Worm (Caenorhabditis elegans) whole organism, young adult: ENCODE data around the gene F02H6.6.

ENCODE experiments used
- K12H6.12 ChIP-seq: fragments of 200-800 bp; sonication (Bioruptor generic); optimal IDR thresholded peaks from 2 replicates; lab custom pipeline; 2018; ENCODE audit warnings: mild to moderate bottlenecking, missing genetic modification characterization, missing compliant biosample characterization
- Y67H2A.10 ChIP-seq: fragments of 200-800 bp; sonication (Bioruptor generic); conservative IDR thresholded peaks from 2 replicates; pipeline ENCODE4 v1.3.6; 2022; ENCODE audit warnings: missing genetic modification reagents, missing genetic modification characterization, missing compliant biosample characterization
- ZK185.1 ChIP-seq: sonication (generic microtip); optimal IDR thresholded peaks from 2 replicates; lab custom pipeline; 2016; ENCODE audit warnings: mild to moderate bottlenecking, missing genetic modification characterization, missing compliant biosample characterization; ENCODE audit not compliant: poor library complexity, severe bottlenecking
- ama-1 ChIP-seq, 3 experiments: fragments of 150-350 bp in 1 of 3; sonication (generic microtip) in 2 of 3; optimal IDR thresholded peaks; 2 replicates each; lab custom pipeline; 2014 to 2018; ENCODE audit warnings: missing biosample characterization in 2 of 3, missing genetic modification characterization in 2 of 3, missing genetic modification reagents in 2 of 3
- attf-5 ChIP-seq: fragments of 200-800 bp; sonication (Bioruptor generic); optimal IDR thresholded peaks from 2 replicates; lab custom pipeline; 2018; ENCODE audit warnings: mild to moderate bottlenecking, missing genetic modification characterization, missing compliant biosample characterization
- attf-6 ChIP-seq: fragments of 200-800 bp; sonication (Bioruptor generic); IDR thresholded peaks from 2 replicates; pipeline ENCODE4 v1.3.6; 2022; ENCODE audit warnings: missing genetic modification reagents, missing genetic modification characterization, missing compliant biosample characterization
- bed-1 ChIP-seq: fragments of 200-800 bp; sonication (Bioruptor generic); IDR thresholded peaks from 2 replicates; pipeline ENCODE4 v1.3.6; 2022; ENCODE audit warnings: missing genetic modification reagents, missing genetic modification characterization, missing compliant biosample characterization
- cebp-2 ChIP-seq: fragments of 200-800 bp; sonication (Bioruptor generic); IDR thresholded peaks from 2 replicates; pipeline ENCODE4 v1.3.6; 2022; ENCODE audit warnings: missing genetic modification characterization, missing compliant biosample characterization
- ceh-100 ChIP-seq: fragments of 200-800 bp; sonication (Bioruptor generic); IDR thresholded peaks from 2 replicates; pipeline ENCODE4 v1.3.6; 2022; ENCODE audit warnings: missing genetic modification reagents, missing genetic modification characterization, missing compliant biosample characterization
- dpl-1 ChIP-seq: fragments of 150-350 bp; optimal IDR thresholded peaks from 2 replicates; lab custom pipeline; 2014; ENCODE audit warnings: missing biosample characterization, missing genetic modification reagents, missing genetic modification characterization
- efl-1 ChIP-seq: fragments of 150-350 bp; optimal IDR thresholded peaks from 2 replicates; lab custom pipeline; 2014; ENCODE audit warnings: missing biosample characterization, missing genetic modification reagents, missing genetic modification characterization
- egrh-3 ChIP-seq: fragments of 200-800 bp; sonication (Bioruptor generic); IDR thresholded peaks from 2 replicates; pipeline ENCODE4 v1.3.6; 2022; ENCODE audit warnings: missing genetic modification reagents, missing genetic modification characterization, missing compliant biosample characterization
- ets-4 ChIP-seq: fragments of 200-800 bp; sonication (Bioruptor generic); optimal IDR thresholded peaks from 2 replicates; lab custom pipeline; 2018; ENCODE audit warnings: mild to moderate bottlenecking, missing genetic modification characterization, missing compliant biosample characterization
- hlh-26 ChIP-seq: fragments of 200-800 bp; sonication (Bioruptor generic); conservative IDR thresholded peaks from 2 replicates; pipeline ENCODE4 v1.3.6; 2022; ENCODE audit warnings: missing genetic modification reagents, missing genetic modification characterization, missing compliant biosample characterization
- hmg-1.2 ChIP-seq: fragments of 200-800 bp; sonication (Bioruptor generic); IDR thresholded peaks from 2 replicates; pipeline ENCODE4 v1.3.6; 2022; ENCODE audit warnings: missing genetic modification reagents, missing genetic modification characterization, missing compliant biosample characterization
- lag-1 ChIP-seq: fragments of 200-800 bp; sonication (Bioruptor generic); IDR thresholded peaks from 2 replicates; pipeline ENCODE4 v1.3.6; 2022; ENCODE audit warnings: missing genetic modification reagents, missing genetic modification characterization, missing compliant biosample characterization
- lin-35 ChIP-seq, 3 experiments: fragments of 150-350 bp in 2 of 3; sonication (generic microtip) in 1 of 3; optimal IDR thresholded peaks; 2 replicates each; lab custom pipeline; 2014 to 2018; ENCODE audit warnings: missing biosample characterization in 3 of 3, missing genetic modification characterization in 3 of 3, missing genetic modification reagents in 3 of 3
- lin-40 ChIP-seq: sonication (generic microtip); optimal IDR thresholded peaks from 2 replicates; lab custom pipeline; 2016; ENCODE audit warnings: missing genetic modification characterization, mild to moderate bottlenecking, missing compliant biosample characterization, missing genotype, missing genetic modification reagents
- lsl-1 ChIP-seq: fragments of 200-800 bp; sonication (Bioruptor generic); optimal IDR thresholded peaks from 2 replicates; lab custom pipeline; 2018; ENCODE audit warnings: mild to moderate bottlenecking, missing genetic modification characterization, moderate library complexity, missing compliant biosample characterization
- lsy-27 ChIP-seq: sonication (generic microtip); optimal IDR thresholded peaks from 2 replicates; lab custom pipeline; 2017; ENCODE audit warnings: missing genetic modification characterization, mild to moderate bottlenecking, missing compliant biosample characterization, antibody characterized with exemption, missing genotype, borderline replicate concordance; ENCODE audit not compliant: insufficient read depth
- madf-3 ChIP-seq: fragments of 200-800 bp; sonication (Bioruptor generic); IDR thresholded peaks from 2 replicates; pipeline ENCODE4 v1.3.6; 2022; ENCODE audit warnings: missing genetic modification reagents, missing genetic modification characterization, missing compliant biosample characterization
- mxl-1 ChIP-seq: sonication (generic microtip); optimal IDR thresholded peaks from 2 replicates; lab custom pipeline; 2016; ENCODE audit warnings: missing genetic modification characterization, missing compliant biosample characterization
- nhr-179 ChIP-seq: sonication (generic microtip); optimal IDR thresholded peaks from 2 replicates; lab custom pipeline; 2016; ENCODE audit warnings: mild to moderate bottlenecking, missing genetic modification characterization, missing compliant biosample characterization
- pbrm-1 ChIP-seq: fragments of 200-800 bp; sonication (Bioruptor generic); IDR thresholded peaks from 2 replicates; pipeline ENCODE4 v1.3.6; 2022; ENCODE audit warnings: missing genetic modification reagents, missing genetic modification characterization, missing compliant biosample characterization
- rcor-1 ChIP-seq: fragments of 200-800 bp; sonication (Bioruptor generic); IDR thresholded peaks from 2 replicates; pipeline ENCODE4 v1.3.6; 2022; ENCODE audit warnings: missing genetic modification reagents, missing genetic modification characterization, missing compliant biosample characterization
- sea-2 ChIP-seq: fragments of 200-800 bp; sonication (Bioruptor generic); IDR thresholded peaks from 2 replicates; pipeline ENCODE4 v1.3.6; 2022; ENCODE audit warnings: missing genetic modification characterization, missing compliant biosample characterization
- snpc-4 ChIP-seq, 5 experiments: fragments of 150-350 bp in 1 of 5; sonication (generic microtip) in 4 of 5; optimal IDR thresholded peaks; 2 replicates each; lab custom pipeline; 2014 to 2018; ENCODE audit warnings: missing genetic modification characterization in 5 of 5, missing biosample characterization in 3 of 5, antibody characterized with exemption in 2 of 5, mild to moderate bottlenecking in 2 of 5, missing compliant biosample characterization in 2 of 5, missing genotype in 2 of 5, moderate library complexity in 2 of 5, missing genetic modification reagents in 1 of 5
- somi-1 ChIP-seq: fragments of 200-800 bp; sonication (Bioruptor generic); optimal IDR thresholded peaks from 2 replicates; lab custom pipeline; 2018; ENCODE audit warnings: mild to moderate bottlenecking, missing genetic modification characterization, missing compliant biosample characterization
- xnd-1 ChIP-seq: sonication (generic microtip); optimal IDR thresholded peaks from 2 replicates; lab custom pipeline; 2016; ENCODE audit warnings: missing genotype, missing genetic modification reagents, missing genetic modification characterization, missing compliant biosample characterization
- ztf-22 ChIP-seq: fragments of 200-800 bp; sonication (Bioruptor generic); optimal IDR thresholded peaks from 2 replicates; lab custom pipeline; 2018; ENCODE audit warnings: mild to moderate bottlenecking, missing genetic modification characterization, moderate library complexity, missing compliant biosample characterization
- ztf-25 ChIP-seq: fragments of 200-800 bp; sonication (Bioruptor generic); IDR thresholded peaks from 2 replicates; pipeline ENCODE4 v1.3.6; 2022; ENCODE audit warnings: missing genetic modification reagents, missing genetic modification characterization, missing compliant biosample characterization

Gene F02H6.6

ce11 chrIV:14272561-14272960 lies 41.9 kb upstream of the F02H6.6 start:
- TF ChIP-seq egrh-3 (GFP tag; lab: Robert Waterston, UW) (peak; percentile 39), K12H6.12 (peak; percentile 36), ZK185.1 (tag; lab: Kevin White, UChicago) (no peak)

DNA sequence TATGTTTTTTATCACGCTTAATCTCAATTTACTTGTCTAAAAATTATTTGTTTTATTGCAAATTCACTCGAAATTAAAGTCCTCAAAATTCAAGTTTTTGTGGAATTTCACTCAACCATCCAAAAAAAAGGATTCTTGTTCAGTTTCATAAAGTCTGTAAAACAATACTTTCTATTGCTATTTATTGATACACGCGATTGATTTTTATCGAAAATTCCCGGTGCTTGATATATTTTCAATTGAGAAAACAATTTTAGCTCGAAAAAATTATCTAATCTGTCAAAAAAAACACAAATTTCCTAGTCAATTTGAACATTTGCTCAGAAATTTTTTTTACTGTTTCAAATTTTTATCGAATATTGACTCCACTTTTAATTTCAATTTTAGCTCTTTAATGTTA lies 39.2 kb upstream of the F02H6.6 start:
- TF ChIP-seq ceh-100 (GFP tag; lab: Robert Waterston, UW) (no peak), ama-1 (optimal IDR thresholded peaks at IDR 0.05; lab: Kevin White, UChicago) (no peak), ama-1 (GFP tag; optimal IDR thresholded peaks at IDR 0.05; lab: Kevin White, UChicago) (no peak), cebp-2 (no peak), sea-2 (GFP tag; lab: Robert Waterston, UW) (no peak), dpl-1 (GFP tag; lab: Kevin White, UChicago) (no peak), hlh-26 (GFP tag; lab: Robert Waterston, UW) (no peak), attf-6 (GFP tag; lab: Robert Waterston, UW) (no peak), xnd-1 (tag; lab: Kevin White, UChicago) (no peak), lag-1 (GFP tag; lab: Robert Waterston, UW) (no peak), pbrm-1 (GFP tag; lab: Robert Waterston, UW) (no peak), lsy-27 (tag; lab: Kevin White, UChicago) (no peak), ets-4 (GFP tag; lab: Kevin White, UChicago) (no peak), efl-1 (no peak), ztf-25 (GFP tag; lab: Robert Waterston, UW) (no peak), hmg-1.2 (GFP tag; lab: Robert Waterston, UW) (no peak), rcor-1 (GFP tag; lab: Robert Waterston, UW) (no peak), Y67H2A.10 (GFP tag; lab: Robert Waterston, UW) (no peak), bed-1 (GFP tag; lab: Robert Waterston, UW) (no peak), lin-35 (GFP tag; optimal IDR thresholded peaks at IDR 0.05; lab: Kevin White, UChicago) (no peak)
- TF ChIP-seq, all 124 proteins: peak for 0

DNA sequence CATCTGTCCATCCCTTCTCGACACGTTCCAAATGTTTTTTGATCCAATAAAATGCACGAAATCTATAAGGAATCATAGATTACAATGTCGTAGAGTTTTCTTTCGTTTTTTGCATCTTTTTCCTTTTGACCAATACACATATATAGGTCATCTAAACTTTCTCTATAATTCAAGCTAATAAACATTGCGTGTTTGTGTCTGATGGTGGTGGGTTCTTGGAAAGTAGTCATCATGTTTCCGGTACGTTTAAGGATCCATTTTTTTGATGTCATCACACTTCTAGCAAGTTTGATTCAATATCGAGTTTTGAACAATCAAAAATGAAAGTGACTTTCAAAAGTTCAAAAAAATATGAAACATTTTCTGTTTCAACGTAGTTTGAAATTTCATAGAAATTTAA lies 38.2 kb upstream of the F02H6.6 start:
- no peak for TF ChIP-seq mxl-1 (tag; lab: Kevin White, UChicago)
- no peak for TF ChIP-seq attf-5 (GFP tag; lab: Kevin White, UChicago)
- TF ChIP-seq rcor-1 (GFP tag; lab: Robert Waterston, UW) = no peak
- no peak for TF ChIP-seq madf-3 (GFP tag; lab: Robert Waterston, UW)
- TF ChIP-seq ets-4 (GFP tag; lab: Kevin White, UChicago) = no peak
- TF ChIP-seq nhr-179 (tag; lab: Kevin White, UChicago) = no peak
- TF ChIP-seq lsl-1 (GFP tag; lab: Kevin White, UChicago) = no peak

DNA sequence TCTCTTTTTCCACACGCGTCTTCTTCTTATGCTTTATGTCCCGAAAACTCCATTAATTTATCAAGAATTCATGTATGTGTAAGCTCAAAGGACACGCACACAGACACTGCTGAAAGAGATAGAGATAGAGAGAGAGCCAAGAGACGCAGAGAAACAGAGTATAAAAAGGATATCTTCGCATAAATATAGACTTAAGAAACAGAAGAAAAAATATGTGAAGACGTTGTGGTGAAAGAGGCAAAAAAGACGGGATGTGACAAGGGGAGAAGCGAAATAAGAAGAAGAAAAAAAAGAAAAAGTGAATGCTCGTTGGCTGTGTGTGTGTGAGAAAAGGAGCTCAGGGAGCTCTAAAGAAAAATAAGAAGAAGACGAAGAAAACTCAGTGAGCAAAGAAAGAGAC lies 30.1 kb upstream of the F02H6.6 start:
- TF ChIP-seq lin-40 (tag; lab: Kevin White, UChicago) (peak; percentile 12), K12H6.12 (peak; percentile 57), snpc-4 (GFP tag; optimal IDR thresholded peaks at IDR 0.05; lab: Kevin White, UChicago) (peak; percentile 12), snpc-4 (tag; optimal IDR thresholded peaks at IDR 0.05; lab: Kevin White, UChicago) (no peak), hmg-1.2 (GFP tag; lab: Robert Waterston, UW) (peak; percentile 32; the same call in 1 of the 2 replicates), ztf-22 (GFP tag; lab: Kevin White, UChicago) (no peak), somi-1 (GFP tag; lab: Kevin White, UChicago) (peak; percentile 22)
